Fruit fly (Drosophila melanogaster) whole organism, prepupa: ENCODE results near the gene CG14270.

ENCODE experiments used
- Blimp-1 ChIP-seq: fragments of 200-800 bp; sonication (Bioruptor generic); optimal IDR thresholded peaks from 3 replicates; lab custom pipeline; 2017; ENCODE audit warnings: missing biosample characterization, missing genetic modification characterization, mild to moderate bottlenecking, moderate library complexity, missing genetic modification reagents
- CG10631 ChIP-seq: fragments of 200-800 bp; sonication (Bioruptor generic); optimal IDR thresholded peaks from 2 replicates; lab custom pipeline; 2016; ENCODE audit warnings: missing biosample characterization, missing genetic modification characterization
- CG10669 ChIP-seq: fragments of 200-800 bp; sonication (Bioruptor generic); optimal IDR thresholded peaks from 3 replicates; lab custom pipeline; 2018; ENCODE audit warnings: missing biosample characterization, mild to moderate bottlenecking, missing genetic modification characterization, moderate library complexity
- CG11294 ChIP-seq: fragments of 200-800 bp; sonication (Bioruptor generic); IDR thresholded peaks from 2 replicates; pipeline ENCODE4 v1.3.6; 2022; ENCODE audit warnings: missing biosample characterization, missing genetic modification characterization
- CG11762 ChIP-seq: fragments of 200-800 bp; sonication (Bioruptor generic); optimal IDR thresholded peaks from 3 replicates; lab custom pipeline; 2016; ENCODE audit warnings: missing biosample characterization, missing genetic modification characterization; ENCODE audit not compliant: insufficient read depth
- CG11902 ChIP-seq: fragments of 200-800 bp; sonication (Bioruptor generic); optimal IDR thresholded peaks from 3 replicates; lab custom pipeline; 2016; ENCODE audit warnings: missing biosample characterization, missing genetic modification characterization
- CG15336 ChIP-seq: fragments of 200-800 bp; sonication (Bioruptor generic); IDR thresholded peaks from 2 replicates; pipeline ENCODE4 v1.3.6; 2022; ENCODE audit warnings: missing biosample characterization, missing genetic modification characterization
- CG32006 ChIP-seq: fragments of 200-800 bp; sonication (Bioruptor generic); optimal IDR thresholded peaks from 3 replicates; lab custom pipeline; 2017; ENCODE audit warnings: missing biosample characterization, mild to moderate bottlenecking, missing genetic modification characterization
- CG3919 ChIP-seq: fragments of 200-800 bp; sonication (Bioruptor generic); optimal IDR thresholded peaks from 3 replicates; lab custom pipeline; 2016; ENCODE audit warnings: missing biosample characterization, missing genetic modification characterization
- CG4318 ChIP-seq: fragments of 200-800 bp; sonication (Bioruptor generic); optimal IDR thresholded peaks from 3 replicates; lab custom pipeline; 2017; ENCODE audit warnings: missing biosample characterization, mild to moderate bottlenecking, missing genetic modification characterization
- CG6163 ChIP-seq: fragments of 200-800 bp; sonication (Bioruptor generic); IDR thresholded peaks from 3 replicates; pipeline ENCODE4 v1.3.6; 2022; ENCODE audit warnings: missing biosample characterization, missing genetic modification characterization
- CG6276 ChIP-seq: fragments of 200-800 bp; sonication (Bioruptor generic); optimal IDR thresholded peaks from 2 replicates; lab custom pipeline; 2017; ENCODE audit warnings: missing biosample characterization, mild to moderate bottlenecking, missing genetic modification characterization
- CG6792 ChIP-seq: fragments of 200-800 bp; sonication (Bioruptor generic); optimal IDR thresholded peaks from 3 replicates; lab custom pipeline; 2016; ENCODE audit warnings: missing biosample characterization, missing genetic modification characterization
- CG6808 ChIP-seq: fragments of 200-800 bp; sonication (Bioruptor generic); optimal IDR thresholded peaks from 3 replicates; lab custom pipeline; 2017; ENCODE audit warnings: missing biosample characterization, missing genetic modification characterization, mild to moderate bottlenecking, moderate library complexity, missing genetic modification reagents
- CG6854 ChIP-seq: fragments of 200-800 bp; sonication (Bioruptor generic); optimal IDR thresholded peaks from 2 replicates; lab custom pipeline; 2017; ENCODE audit warnings: missing biosample characterization, mild to moderate bottlenecking, missing genetic modification characterization
- CG7368 ChIP-seq: fragments of 200-800 bp; sonication (Bioruptor generic); optimal IDR thresholded peaks from 3 replicates; lab custom pipeline; 2016; ENCODE audit warnings: missing biosample characterization, missing genetic modification characterization
- CG8119 ChIP-seq: fragments of 200-800 bp; sonication (Bioruptor generic); IDR thresholded peaks from 3 replicates; pipeline ENCODE4 v1.3.6; 2022; ENCODE audit warnings: missing biosample characterization, missing genetic modification characterization
- CG8319 ChIP-seq: fragments of 200-800 bp; sonication (Bioruptor generic); optimal IDR thresholded peaks from 3 replicates; lab custom pipeline; 2016; ENCODE audit warnings: missing biosample characterization, missing genetic modification characterization
- CG8632 ChIP-seq: fragments of 200-800 bp; sonication (Bioruptor generic); optimal IDR thresholded peaks from 3 replicates; lab custom pipeline; 2016; ENCODE audit warnings: missing biosample characterization, missing genetic modification characterization
- CG9139 ChIP-seq: fragments of 200-800 bp; sonication (Bioruptor generic); optimal IDR thresholded peaks from 3 replicates; lab custom pipeline; 2017; ENCODE audit warnings: missing biosample characterization, mild to moderate bottlenecking, missing genetic modification characterization
- Eip78C ChIP-seq: fragments of 200-800 bp; sonication (Bioruptor generic); peaks from one replicate; lab custom pipeline; 2016; ENCODE audit warnings: missing biosample characterization, missing genetic modification characterization
- Eip93F ChIP-seq: fragments of 200-800 bp; sonication (Bioruptor generic); optimal IDR thresholded peaks from 2 replicates; lab custom pipeline; 2016; ENCODE audit warnings: missing biosample characterization, mild to moderate bottlenecking, missing genetic modification characterization
- Ets21C ChIP-seq: fragments of 200-800 bp; sonication (Bioruptor generic); optimal IDR thresholded peaks from 3 replicates; lab custom pipeline; 2016; ENCODE audit warnings: missing biosample characterization, missing genetic modification characterization
- Ets96B ChIP-seq: fragments of 200-800 bp; optimal IDR thresholded peaks from 2 replicates; lab custom pipeline; 2019; ENCODE audit warnings: missing biosample characterization, mild to moderate bottlenecking, missing genetic modification characterization, moderate library complexity
- Gug ChIP-seq: fragments of 200-800 bp; sonication (Bioruptor generic); IDR thresholded peaks from 2 replicates; pipeline ENCODE4 v1.3.6; 2022; ENCODE audit warnings: missing biosample characterization, missing genetic modification characterization
- Hr39 ChIP-seq: fragments of 200-800 bp; sonication (Bioruptor generic); optimal IDR thresholded peaks from 2 replicates; lab custom pipeline; 2016; ENCODE audit warnings: missing biosample characterization, missing genetic modification characterization
- Hr4 ChIP-seq: fragments of 200-800 bp; sonication (Bioruptor generic); optimal IDR thresholded peaks from 3 replicates; lab custom pipeline; 2016; ENCODE audit warnings: missing biosample characterization, missing genetic modification characterization
- Met ChIP-seq: fragments of 200-800 bp; sonication (Bioruptor generic); optimal IDR thresholded peaks from 3 replicates; lab custom pipeline; 2016; ENCODE audit warnings: missing biosample characterization, missing genetic modification characterization
- Smox ChIP-seq: fragments of 200-800 bp; sonication (Bioruptor generic); optimal IDR thresholded peaks from 3 replicates; lab custom pipeline; 2016; ENCODE audit warnings: missing biosample characterization, missing genetic modification characterization
- Sox14 ChIP-seq: fragments of 200-800 bp; sonication (Bioruptor generic); optimal IDR thresholded peaks from 3 replicates; lab custom pipeline; 2016; ENCODE audit warnings: missing biosample characterization, missing genetic modification characterization
- Sox15 ChIP-seq: fragments of 200-800 bp; sonication (Bioruptor generic); optimal IDR thresholded peaks from 3 replicates; lab custom pipeline; 2016; ENCODE audit warnings: missing biosample characterization, missing genetic modification characterization
- achi ChIP-seq: fragments of 200-800 bp; sonication (Bioruptor generic); optimal IDR thresholded peaks from 3 replicates; lab custom pipeline; 2016; ENCODE audit warnings: missing biosample characterization, missing genetic modification characterization
- cyc ChIP-seq: fragments of 200-800 bp; sonication (Bioruptor generic); optimal IDR thresholded peaks from 3 replicates; lab custom pipeline; 2016; ENCODE audit warnings: missing biosample characterization, missing genetic modification characterization
- dac ChIP-seq: fragments of 200-800 bp; sonication (Bioruptor generic); optimal IDR thresholded peaks from 2 replicates; lab custom pipeline; 2017; ENCODE audit warnings: missing biosample characterization, mild to moderate bottlenecking, missing genetic modification characterization
- dsx ChIP-seq: fragments of 200-800 bp; optimal IDR thresholded peaks from 3 replicates; lab custom pipeline; 2019; ENCODE audit warnings: missing biosample characterization, mild to moderate bottlenecking, missing genetic modification characterization, moderate library complexity; ENCODE audit not compliant: poor library complexity, severe bottlenecking
- eg ChIP-seq: fragments of 200-800 bp; sonication (Bioruptor generic); IDR thresholded peaks from 3 replicates; pipeline ENCODE4 v1.3.6; 2022; ENCODE audit warnings: missing biosample characterization, missing genetic modification characterization
- fd85E ChIP-seq: fragments of 200-800 bp; sonication (Bioruptor generic); optimal IDR thresholded peaks from 3 replicates; lab custom pipeline; 2016; ENCODE audit warnings: missing biosample characterization, missing genetic modification characterization
- fkh ChIP-seq: fragments of 200-800 bp; sonication (Bioruptor generic); optimal IDR thresholded peaks from 3 replicates; lab custom pipeline; 2017; ENCODE audit warnings: missing biosample characterization, mild to moderate bottlenecking, missing genetic modification characterization, moderate library complexity
- lz ChIP-seq: fragments of 200-800 bp; sonication (Bioruptor generic); optimal IDR thresholded peaks from 3 replicates; lab custom pipeline; 2016; ENCODE audit warnings: missing biosample characterization, missing genetic modification characterization
- net ChIP-seq: fragments of 200-800 bp; sonication (Bioruptor generic); optimal IDR thresholded peaks from 3 replicates; lab custom pipeline; 2016; ENCODE audit warnings: missing biosample characterization, missing genetic modification characterization
- salr ChIP-seq, 2 experiments: fragments of 200-800 bp; sonication (Bioruptor generic); optimal IDR thresholded peaks; 3 replicates each; lab custom pipeline; 2016 to 2018; ENCODE audit warnings: missing biosample characterization in 2 of 2, missing genetic modification characterization in 2 of 2, mild to moderate bottlenecking in 1 of 2
- spab ChIP-seq: fragments of 200-800 bp; sonication (Bioruptor generic); optimal IDR thresholded peaks from 2 replicates; lab custom pipeline; 2017; ENCODE audit warnings: missing biosample characterization, mild to moderate bottlenecking, missing genetic modification characterization, missing genetic modification reagents
- svp ChIP-seq: fragments of 200-800 bp; sonication (Bioruptor generic); peaks from one replicate; lab custom pipeline; 2016; ENCODE audit warnings: missing biosample characterization, missing genetic modification characterization
- topi ChIP-seq: fragments of 200-800 bp; sonication (Bioruptor generic); optimal IDR thresholded peaks from 3 replicates; lab custom pipeline; 2016; ENCODE audit warnings: missing biosample characterization, missing genetic modification characterization
- vri ChIP-seq: fragments of 200-800 bp; sonication (Bioruptor generic); optimal IDR thresholded peaks from 3 replicates; lab custom pipeline; 2016; ENCODE audit warnings: missing biosample characterization, mild to moderate bottlenecking, missing genetic modification characterization

The CG14270 gene

DNA sequence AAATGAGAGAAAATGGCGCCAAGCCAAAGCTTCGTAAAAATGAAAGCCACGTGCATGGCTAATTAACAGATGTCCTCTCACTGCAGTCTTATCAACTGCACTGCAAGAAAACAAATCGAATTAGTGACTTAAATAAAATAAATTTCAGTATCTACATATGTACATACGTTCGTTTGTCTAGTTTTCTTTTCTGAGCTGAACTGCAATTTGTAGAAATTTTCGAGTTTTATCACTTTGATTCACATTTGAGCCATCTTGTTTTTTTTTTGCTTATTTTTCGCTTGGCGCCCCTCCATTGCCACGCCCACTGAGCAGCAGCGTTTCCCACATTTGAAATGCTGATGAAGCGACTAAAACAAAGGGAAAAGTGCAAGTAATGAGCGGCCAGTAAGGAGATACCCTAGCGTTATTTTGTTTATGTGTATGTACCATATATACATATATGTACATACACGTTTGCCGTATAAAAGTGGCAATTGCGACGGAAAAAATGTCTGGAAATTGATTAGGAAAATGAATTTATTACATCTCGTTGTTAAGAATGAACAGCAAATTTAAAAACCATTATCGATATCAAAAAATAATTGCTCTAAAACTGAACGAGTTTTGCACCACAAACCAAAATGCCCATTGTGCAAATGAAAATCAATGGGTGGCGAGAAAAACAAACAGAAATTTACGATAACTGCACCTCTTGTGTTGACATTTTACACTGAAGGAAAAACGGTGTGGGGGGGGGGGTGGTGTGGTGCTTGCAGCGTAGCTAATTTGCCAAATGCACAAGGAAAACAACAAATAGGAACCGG is 37.3 kb downstream of the CG14270 start (continued):
- TF ChIP-seq CG10631 (GFP tag; lab: Kevin White, UChicago) (peak; percentile 8), achi (GFP tag; lab: Kevin White, UChicago) (peak; percentile 8), CG6854 (GFP tag; lab: Kevin White, UChicago) (no peak), CG9139 (no peak), CG6276 (GFP tag; lab: Kevin White, UChicago) (peak; percentile 39), Blimp-1 (GFP tag; lab: Kevin White, UChicago) (no peak), CG7368 (GFP tag; lab: Kevin White, UChicago) (peak; percentile 30), CG32006 (peak; percentile 63), CG8319 (GFP tag; lab: Kevin White, UChicago) (peak; percentile 7), CG6792 (GFP tag; lab: Kevin White, UChicago) (peak; percentile 21), Smox (peak; percentile 20), svp (GFP tag; lab: Kevin White, UChicago) (peak; percentile 61), lz (GFP tag; lab: Kevin White, UChicago) (peak; percentile 16), Eip93F (GFP tag; lab: Kevin White, UChicago) (no peak), CG8632 (GFP tag; lab: Kevin White, UChicago) (peak; percentile 15), cyc (GFP tag; lab: Kevin White, UChicago) (peak; percentile 33), Sox15 (no peak), net (GFP tag; lab: Kevin White, UChicago) (peak; percentile 28), dac (GFP tag; lab: Kevin White, UChicago) (peak; percentile 24), Met (GFP tag; lab: Kevin White, UChicago) (peak; percentile 60), CG4318 (no peak), Hr39 (GFP tag; lab: Kevin White, UChicago) (peak; percentile 23), CG11294 (peak; percentile 58), Hr4 (GFP tag; lab: Kevin White, UChicago) (peak; percentile 40), Ets96B (tag; lab: Kevin White, UChicago) (peak; percentile 17), CG15336 (GFP tag; lab: Robert Waterston, UW) (peak; percentile 50; the same call in 1 of the 2 replicates), Sox14 (GFP tag; lab: Kevin White, UChicago) (peak; percentile 34), eg (GFP tag; lab: Robert Waterston, UW) (peak; percentile 50), CG6163 (GFP tag; lab: Robert Waterston, UW) (peak; percentile 54; the same call in 1 of the 3 replicates), topi (peak; percentile 61), fd85E (no peak), CG6808 (no peak)

DNA sequence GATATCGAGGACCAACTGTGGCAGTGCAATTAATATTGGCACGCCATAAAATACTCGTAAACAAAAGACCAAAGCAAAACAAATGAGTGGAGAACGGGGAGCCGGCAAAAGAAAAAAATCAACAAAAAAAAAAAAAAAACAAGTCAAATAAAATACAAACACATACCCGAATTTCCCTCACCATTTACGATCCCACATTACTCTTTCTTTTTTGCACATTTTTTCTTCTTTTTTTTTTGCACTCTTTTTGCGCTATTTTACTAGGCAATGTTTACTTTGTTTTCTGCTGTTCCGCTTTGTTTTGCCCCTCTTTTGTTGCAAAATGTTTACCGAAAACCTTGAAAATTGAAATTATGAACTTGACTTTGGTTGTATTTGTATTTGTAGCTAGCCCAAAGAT is 38.5 kb downstream of the CG14270 start:
- TF ChIP-seq eg (GFP tag; lab: Robert Waterston, UW) = 0 out of 3 replicates have a peak, but pooled peaks have one; percentile 20
- TF ChIP-seq vri (GFP tag; lab: Kevin White, UChicago) = peak; percentile 32
- no peak for TF ChIP-seq CG10669 (GFP tag; lab: Kevin White, UChicago)
- no peak for TF ChIP-seq dac (GFP tag; lab: Kevin White, UChicago)
- no peak for TF ChIP-seq CG11762 (GFP tag; lab: Kevin White, UChicago)
- TF ChIP-seq fkh (GFP tag; lab: Kevin White, UChicago) = no peak
- TF ChIP-seq CG3919 (GFP tag; lab: Kevin White, UChicago) = no peak
- TF ChIP-seq Eip78C (GFP tag; lab: Kevin White, UChicago) = peak; percentile 18
- no peak for TF ChIP-seq CG8319 (GFP tag; lab: Kevin White, UChicago)
- TF ChIP-seq CG6163 (GFP tag; lab: Robert Waterston, UW) = peak; percentile 57; the same call in 2 of the 3 replicates
- peak; percentile 32; the same call in 1 of the 2 replicates for TF ChIP-seq CG15336 (GFP tag; lab: Robert Waterston, UW)
- no peak for TF ChIP-seq spab (GFP tag; lab: Kevin White, UChicago)
- TF ChIP-seq svp (GFP tag; lab: Kevin White, UChicago) = no peak
- TF ChIP-seq Blimp-1 (GFP tag; lab: Kevin White, UChicago) = no peak
- TF ChIP-seq lz (GFP tag; lab: Kevin White, UChicago) = no peak
- no peak for TF ChIP-seq Ets21C (GFP tag; lab: Kevin White, UChicago)
- no peak for TF ChIP-seq CG6854 (GFP tag; lab: Kevin White, UChicago)
- peak; percentile 34; the same call in 1 of the 3 replicates for TF ChIP-seq CG8119 (GFP tag; lab: Robert Waterston, UW)
- TF ChIP-seq dsx (GFP tag; lab: Kevin White, UChicago) = no peak
- peak in 1 of 2 experiments; percentile 2 for TF ChIP-seq salr (GFP tag; optimal IDR thresholded peaks at IDR 0.05; lab: Kevin White, UChicago)
- TF ChIP-seq CG9139 = no peak
- no peak for TF ChIP-seq Hr39 (GFP tag; lab: Kevin White, UChicago)
- TF ChIP-seq Gug = no peak
- no peak for TF ChIP-seq CG32006
- TF ChIP-seq CG11902 (GFP tag; lab: Kevin White, UChicago) = no peak
- TF ChIP-seq, all 60 proteins: peak for 7
